Worm (Caenorhabditis elegans): Measurements from ENCODE around the gene K07F5.12.

Gene K07F5.12

DNA sequence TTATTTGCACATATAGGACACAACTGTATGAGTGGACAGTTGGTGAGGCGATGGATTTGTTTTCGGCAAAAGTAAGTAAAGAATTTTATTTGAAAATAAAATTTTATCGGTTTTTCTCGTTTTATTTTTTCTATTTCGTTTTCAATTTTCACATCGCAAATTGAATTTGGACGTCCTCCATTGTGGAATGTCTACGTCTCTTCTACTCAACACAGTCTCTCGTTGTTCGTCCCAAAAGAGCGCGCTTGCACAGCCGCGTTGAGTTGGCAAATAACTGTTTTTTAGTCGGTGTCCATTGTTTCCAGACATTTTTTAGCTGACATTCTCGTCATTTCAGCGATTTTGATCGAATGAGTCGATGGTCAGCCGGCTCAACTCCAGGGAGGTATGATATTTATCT is 43.4 kb downstream of the K07F5.12 start:
- no peak for TF ChIP-seq sdz-12 (GFP tag; optimal IDR thresholded peaks at IDR 0.05)
- TF ChIP-seq ceh-20 (GFP tag; IDR thresholded peaks at IDR 0.05) = no peak
- TF ChIP-seq pqm-1 (tag; optimal IDR thresholded peaks at IDR 0.05) = no peak
- TF ChIP-seq mes-2 (tag; optimal IDR thresholded peaks at IDR 0.05; ENCODE audit: poor library complexity, severe bottlenecking) = peak; percentile 65
- no peak for TF ChIP-seq set-16 (GFP tag; IDR thresholded peaks at IDR 0.05)
- TF ChIP-seq daf-12 (tag; optimal IDR thresholded peaks at IDR 0.05) = no peak
- no peak for TF ChIP-seq madf-5 (GFP tag; IDR thresholded peaks at IDR 0.05)
- TF ChIP-seq lin-15B (tag; optimal IDR thresholded peaks at IDR 0.05) = no peak
- peak; percentile 25 for TF ChIP-seq fkh-10 (GFP tag; optimal IDR thresholded peaks at IDR 0.05)
- TF ChIP-seq nhr-237 (tag; optimal IDR thresholded peaks at IDR 0.05) = no peak
- no peak for TF ChIP-seq ztf-11 (tag; optimal IDR thresholded peaks at IDR 0.05)
- no peak for TF ChIP-seq fos-1 (tag; optimal IDR thresholded peaks at IDR 0.05)
- no peak for TF ChIP-seq attf-4 (tag; optimal IDR thresholded peaks at IDR 0.05)
- TF ChIP-seq lin-29 (GFP tag; IDR thresholded peaks at IDR 0.05) = no peak
- no peak for TF ChIP-seq snpc-4 (tag; optimal IDR thresholded peaks at IDR 0.05)
- TF ChIP-seq F10B5.3 (tag; optimal IDR thresholded peaks at IDR 0.05) = no peak
- no peak for TF ChIP-seq hif-1 (tag; optimal IDR thresholded peaks at IDR 0.05)
- peak; percentile 61 for TF ChIP-seq ces-1 (GFP tag; optimal IDR thresholded peaks at IDR 0.05)
- TF ChIP-seq unc-62 (GFP tag; optimal IDR thresholded peaks at IDR 0.05 in 1 of 2) = no peak
- no peak for TF ChIP-seq unc-62 (tag; optimal IDR thresholded peaks at IDR 0.05)
- TF ChIP-seq lin-39 (tag; optimal IDR thresholded peaks at IDR 0.05) = no peak
- no peak for TF ChIP-seq nhr-111 (GFP tag; optimal IDR thresholded peaks at IDR 0.05)
- TF ChIP-seq hlh-30 (tag; optimal IDR thresholded peaks at IDR 0.05; ENCODE audit: insufficient read depth) = no peak
- no peak for TF ChIP-seq ZK546.5 (tag; optimal IDR thresholded peaks at IDR 0.05)
- TF ChIP-seq Y48G9A.11 (GFP tag; IDR thresholded peaks at IDR 0.05) = no peak
- no peak for TF ChIP-seq nhr-10 (tag; optimal IDR thresholded peaks at IDR 0.05)
- no peak for TF ChIP-seq nhr-42 (GFP tag; IDR thresholded peaks at IDR 0.05)
- no peak for TF ChIP-seq zip-2 (tag; optimal IDR thresholded peaks at IDR 0.05)
- no peak for TF ChIP-seq lim-7 (GFP tag; IDR thresholded peaks at IDR 0.05)
- no peak for TF ChIP-seq mdt-29 (GFP tag; IDR thresholded peaks at IDR 0.05)
- TF ChIP-seq hmg-1.1 (GFP tag; IDR thresholded peaks at IDR 0.05) = no peak
- no peak for TF ChIP-seq Y5F2A.4 (GFP tag; optimal IDR thresholded peaks at IDR 0.05)
- no peak for TF ChIP-seq daf-8 (GFP tag; IDR thresholded peaks at IDR 0.05)
- TF ChIP-seq nhr-77 (tag; optimal IDR thresholded peaks at IDR 0.05) = no peak
- 0 out of 2 replicates have a peak, but pooled peaks have one; percentile 5 for TF ChIP-seq dmd-6 (GFP tag; IDR thresholded peaks at IDR 0.05)
- TF ChIP-seq F26F4.8 (GFP tag; conservative IDR thresholded peaks at IDR 0.05) = no peak

DNA sequence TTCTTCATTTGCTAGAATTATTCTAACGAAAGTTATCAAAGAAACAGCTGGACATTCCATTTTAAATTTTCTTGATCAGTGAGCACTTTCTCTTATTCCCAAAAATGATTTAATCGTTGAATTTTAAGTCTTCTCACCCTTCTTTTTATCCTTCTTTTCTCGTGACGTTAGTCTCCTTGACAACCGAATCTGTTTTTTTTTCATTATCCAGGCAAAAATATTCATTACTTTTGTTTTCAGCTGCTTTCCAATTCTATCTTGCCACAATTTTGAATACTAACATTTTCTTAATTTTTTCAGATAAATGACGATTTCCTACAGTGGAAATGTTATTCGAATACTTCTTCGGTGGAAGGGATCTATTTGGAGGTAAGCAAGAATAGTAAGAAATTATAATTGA is 47.8 kb downstream of the K07F5.12 start, which contains the start of gene best-13:
TSS of gene best-13 (plus strand) at position 301 of the 400 bp plus-strand sequence.
- no peak for TF ChIP-seq ztf-11 (tag; optimal IDR thresholded peaks at IDR 0.05)
- TF ChIP-seq zip-11 (GFP tag; IDR thresholded peaks at IDR 0.05) = no peak
- no peak for TF ChIP-seq skn-1 (tag; optimal IDR thresholded peaks at IDR 0.05)
- no peak for TF ChIP-seq dve-1 (tag; optimal IDR thresholded peaks at IDR 0.05; ENCODE audit: insufficient read depth)
- TF ChIP-seq lim-7 (GFP tag; IDR thresholded peaks at IDR 0.05) = no peak
- TF ChIP-seq zfp-3 (GFP tag; conservative IDR thresholded peaks at IDR 0.05) = no peak
- no peak for TF ChIP-seq mes-2 (tag; optimal IDR thresholded peaks at IDR 0.05; ENCODE audit: poor library complexity, severe bottlenecking)
- no peak for TF ChIP-seq nhr-237 (tag; optimal IDR thresholded peaks at IDR 0.05)
- no peak for TF ChIP-seq lin-13 (GFP tag; optimal IDR thresholded peaks at IDR 0.05)
